Worm (Caenorhabditis elegans) whole organism, mixed stage, embryonic: ENCODE measurements around the gene F20G2.3.

ENCODE experiments used
- M03D4.4 ChIP-seq: sonication (generic microtip); optimal IDR thresholded peaks from 2 replicates; lab custom pipeline; 2017; ENCODE audit warnings: mild to moderate bottlenecking, missing genetic modification characterization, missing compliant biosample characterization
- bed-3 ChIP-seq: fragments of 200-800 bp; sonication (Bioruptor generic); optimal IDR thresholded peaks from 3 replicates; lab custom pipeline; 2018; ENCODE audit warnings: mild to moderate bottlenecking, missing genetic modification characterization, moderate library complexity, missing compliant biosample characterization
- ceh-39 ChIP-seq: fragments of 150-350 bp; optimal IDR thresholded peaks from 2 replicates; lab custom pipeline; 2014; ENCODE audit warnings: missing biosample characterization, missing genetic modification characterization
- ceh-43 ChIP-seq: fragments of 200-800 bp; sonication (Bioruptor generic); optimal IDR thresholded peaks from 2 replicates; lab custom pipeline; 2018; ENCODE audit warnings: mild to moderate bottlenecking, missing genetic modification characterization, moderate library complexity, missing compliant biosample characterization
- ceh-83 ChIP-seq: fragments of 200-800 bp; sonication (Bioruptor generic); optimal IDR thresholded peaks from 2 replicates; lab custom pipeline; 2018; ENCODE audit warnings: mild to moderate bottlenecking, missing genetic modification characterization, missing compliant biosample characterization
- ces-1 ChIP-seq: fragments of 150-350 bp; optimal IDR thresholded peaks from 2 replicates; lab custom pipeline; 2014; ENCODE audit warnings: missing biosample characterization, missing genetic modification reagents, missing genetic modification characterization
- cnd-1 ChIP-seq: fragments of 200-800 bp; sonication (Bioruptor generic); optimal IDR thresholded peaks from 2 replicates; lab custom pipeline; 2018; ENCODE audit warnings: mild to moderate bottlenecking, missing genetic modification characterization, missing compliant biosample characterization
- drap-1 ChIP-seq: fragments of 200-800 bp; sonication (Bioruptor generic); optimal IDR thresholded peaks from 3 replicates; lab custom pipeline; 2018; ENCODE audit warnings: mild to moderate bottlenecking, missing genetic modification characterization, missing compliant biosample characterization
- elt-1 ChIP-seq: sonication (generic microtip); optimal IDR thresholded peaks from 2 replicates; lab custom pipeline; 2017; ENCODE audit warnings: missing genetic modification characterization, mild to moderate bottlenecking, missing compliant biosample characterization, antibody characterized with exemption, moderate library complexity, borderline replicate concordance; ENCODE audit not compliant: insufficient read depth
- ham-2 ChIP-seq: fragments of 200-800 bp; sonication (Bioruptor generic); optimal IDR thresholded peaks from 2 replicates; lab custom pipeline; 2018; ENCODE audit warnings: mild to moderate bottlenecking, missing genetic modification characterization, missing compliant biosample characterization
- hlh-1 ChIP-seq: fragments of 150-350 bp; optimal IDR thresholded peaks from 2 replicates; lab custom pipeline; 2014; ENCODE audit warnings: missing biosample characterization, missing genetic modification reagents, missing genetic modification characterization
- lin-32 ChIP-seq: fragments of 200-800 bp; sonication (Bioruptor generic); optimal IDR thresholded peaks from 2 replicates; lab custom pipeline; 2018; ENCODE audit warnings: mild to moderate bottlenecking, missing genetic modification characterization, missing compliant biosample characterization
- lsy-2 ChIP-seq: fragments of 150-350 bp; optimal IDR thresholded peaks from 2 replicates; lab custom pipeline; 2014; ENCODE audit warnings: missing biosample characterization, missing genetic modification characterization
- mab-5 ChIP-seq: fragments of 150-350 bp; optimal IDR thresholded peaks from 2 replicates; lab custom pipeline; 2014; ENCODE audit warnings: missing biosample characterization, missing genetic modification characterization
- mep-1 ChIP-seq: fragments of 150-350 bp; optimal IDR thresholded peaks from 2 replicates; lab custom pipeline; 2017; ENCODE audit warnings: missing biosample characterization, missing genetic modification reagents, missing genetic modification characterization, inconsistent platforms
- mls-2 ChIP-seq: sonication (generic microtip); optimal IDR thresholded peaks from 2 replicates; lab custom pipeline; 2016; ENCODE audit warnings: mild to moderate bottlenecking, missing genetic modification characterization, moderate library complexity, missing compliant biosample characterization
- nhr-12 ChIP-seq: fragments of 150-350 bp; optimal IDR thresholded peaks from 2 replicates; lab custom pipeline; 2014; ENCODE audit warnings: missing biosample characterization, missing genetic modification characterization
- nhr-2 ChIP-seq: fragments of 150-350 bp; optimal IDR thresholded peaks from 2 replicates; lab custom pipeline; 2014; ENCODE audit warnings: missing biosample characterization, missing genetic modification characterization
- nhr-237 ChIP-seq: fragments of 150-350 bp; optimal IDR thresholded peaks from 2 replicates; lab custom pipeline; 2014; ENCODE audit warnings: missing biosample characterization, missing genetic modification characterization
- nhr-76 ChIP-seq: sonication (generic microtip); optimal IDR thresholded peaks from 2 replicates; lab custom pipeline; 2017; ENCODE audit warnings: missing biosample characterization, missing genetic modification characterization
- pha-4 ChIP-seq: fragments of 150-350 bp; optimal IDR thresholded peaks from 2 replicates; lab custom pipeline; 2018; ENCODE audit warnings: missing biosample characterization, missing genetic modification reagents, missing genetic modification characterization
- sem-2 ChIP-seq: fragments of 200-800 bp; sonication (Bioruptor generic); optimal IDR thresholded peaks from 2 replicates; lab custom pipeline; 2018; ENCODE audit warnings: mild to moderate bottlenecking, missing genetic modification characterization, missing compliant biosample characterization
- snpc-4 ChIP-seq: fragments of 150-350 bp; optimal IDR thresholded peaks from 2 replicates; lab custom pipeline; 2014; ENCODE audit warnings: missing biosample characterization, missing genetic modification characterization
- sptf-1 ChIP-seq: sonication (generic microtip); optimal IDR thresholded peaks from 2 replicates; lab custom pipeline; 2017; ENCODE audit warnings: mild to moderate bottlenecking, missing genetic modification characterization, moderate library complexity, missing compliant biosample characterization
- tbx-8 ChIP-seq: fragments of 200-800 bp; sonication (Bioruptor generic); optimal IDR thresholded peaks from 2 replicates; lab custom pipeline; 2018; ENCODE audit warnings: mild to moderate bottlenecking, missing genetic modification characterization, moderate library complexity, missing compliant biosample characterization
- unc-120 ChIP-seq: sonication (generic microtip); optimal IDR thresholded peaks from 2 replicates; lab custom pipeline; 2017; ENCODE audit warnings: missing genetic modification characterization, missing compliant biosample characterization; ENCODE audit not compliant: poor library complexity, severe bottlenecking
- unc-62 ChIP-seq: fragments of 150-350 bp; optimal IDR thresholded peaks from 2 replicates; lab custom pipeline; 2014; ENCODE audit warnings: missing biosample characterization, missing genetic modification reagents, missing genetic modification characterization
- zip-8 ChIP-seq: fragments of 150-350 bp; optimal IDR thresholded peaks from 2 replicates; lab custom pipeline; 2014; ENCODE audit warnings: missing biosample characterization, missing genetic modification characterization
- ztf-11 ChIP-seq: fragments of 150-350 bp; optimal IDR thresholded peaks from 2 replicates; lab custom pipeline; 2014; ENCODE audit warnings: missing biosample characterization, missing genetic modification characterization

F20G2.3 gene

ce11 chrV:13787225-13787898, 19.1 kb upstream of the F20G2.3 start, which contains the start of the genes F53C11.4 and F53C11.5:
F53C11.4 (minus strand) TSS chrV:13787352.
F53C11.5 (plus strand) TSS chrV:13787549.
- TF ChIP-seq ceh-43 (GFP tag; lab: Kevin White, UChicago) = no peak
- TF ChIP-seq elt-1 (tag; lab: Kevin White, UChicago) = no peak
- TF ChIP-seq nhr-2 (tag; lab: Kevin White, UChicago) = peak; percentile 98
- peak; percentile 42 for TF ChIP-seq lsy-2 (tag; lab: Kevin White, UChicago)
- TF ChIP-seq unc-120 (tag; lab: Kevin White, UChicago) = peak; percentile 8
- TF ChIP-seq ces-1 (GFP tag; lab: Kevin White, UChicago) = no peak
- TF ChIP-seq nhr-237 (tag; lab: Kevin White, UChicago) = peak; percentile 30
- no peak for TF ChIP-seq tbx-8 (GFP tag; lab: Kevin White, UChicago)
- no peak for TF ChIP-seq lin-32
- TF ChIP-seq mep-1 (tag; lab: Kevin White, UChicago) = peak; percentile 7
- peak; percentile 43 for TF ChIP-seq unc-62
- TF ChIP-seq hlh-1 = no peak

ce11 chrV:13785767-13786166, 17.5 kb upstream of the F20G2.3 start:
- TF ChIP-seq ceh-83 (no peak), cnd-1 (tag; lab: Kevin White, UChicago) (no peak), sem-2 (GFP tag; lab: Kevin White, UChicago) (no peak), nhr-2 (tag; lab: Kevin White, UChicago) (no peak), zip-8 (tag; lab: Kevin White, UChicago) (no peak), mls-2 (tag; lab: Kevin White, UChicago) (no peak), sptf-1 (tag; lab: Kevin White, UChicago) (no peak), lin-32 (no peak), elt-1 (tag; lab: Kevin White, UChicago) (no peak), drap-1 (GFP tag; lab: Kevin White, UChicago) (no peak), unc-62 (no peak), mab-5 (tag; lab: Kevin White, UChicago) (no peak), ztf-11 (tag; lab: Kevin White, UChicago) (no peak), M03D4.4 (tag; lab: Kevin White, UChicago) (no peak), nhr-237 (tag; lab: Kevin White, UChicago) (no peak), lsy-2 (tag; lab: Kevin White, UChicago) (no peak)

- TF ChIP-seq mep-1 (tag; lab: Kevin White, UChicago) = no peak
- no peak for TF ChIP-seq cnd-1 (tag; lab: Kevin White, UChicago)
- TF ChIP-seq sem-2 (GFP tag; lab: Kevin White, UChicago) = no peak
- TF ChIP-seq nhr-12 (tag; lab: Kevin White, UChicago) = peak; percentile 19
Measured at ce11 chrV:13782190-13782589, 13.9 kb upstream of the F20G2.3 start, which contains the start of gene decr-1.1. decr-1.1 (plus strand) TSS chrV:13782399.

- TF ChIP-seq hlh-1 = no peak
- no peak for TF ChIP-seq M03D4.4 (tag; lab: Kevin White, UChicago)
- TF ChIP-seq lsy-2 (tag; lab: Kevin White, UChicago) = no peak
- no peak for TF ChIP-seq mep-1 (tag; lab: Kevin White, UChicago)
- TF ChIP-seq lin-32 = no peak
- TF ChIP-seq snpc-4 (tag; lab: Kevin White, UChicago) = no peak
- TF ChIP-seq ztf-11 (tag; lab: Kevin White, UChicago) = no peak
- no peak for TF ChIP-seq drap-1 (GFP tag; lab: Kevin White, UChicago)
- TF ChIP-seq ceh-83 = no peak
- TF ChIP-seq ces-1 (GFP tag; lab: Kevin White, UChicago) = no peak
- no peak for TF ChIP-seq nhr-76 (tag; lab: Kevin White, UChicago)
- no peak for TF ChIP-seq ceh-43 (GFP tag; lab: Kevin White, UChicago)
- TF ChIP-seq unc-120 (tag; lab: Kevin White, UChicago) = no peak
- no peak for TF ChIP-seq mls-2 (tag; lab: Kevin White, UChicago)
- no peak for TF ChIP-seq pha-4
- TF ChIP-seq cnd-1 (tag; lab: Kevin White, UChicago) = no peak
- no peak for TF ChIP-seq bed-3
- no peak for TF ChIP-seq ceh-39
- TF ChIP-seq nhr-12 (tag; lab: Kevin White, UChicago) = no peak
- TF ChIP-seq, all 35 proteins: peak for 0
Measured at ce11 chrV:13780902-13781301, 12.6 kb upstream of the F20G2.3 start.

ce11 chrV:13777857-13778256, 9.6 kb upstream of the F20G2.3 start, which contains the start of gene F53C11.9:
F53C11.9 (plus strand) TSS chrV:13778015.
- TF ChIP-seq hlh-1 (no peak), unc-62 (peak; percentile 34), sptf-1 (tag; lab: Kevin White, UChicago) (no peak), ham-2 (GFP tag; lab: Kevin White, UChicago) (no peak)
